Worm (Caenorhabditis elegans): Measurements from ENCODE around the gene spex-3.

Gene spex-3

ce11 chrIII:1718800-1719199 lies 16.6 kb upstream of the spex-3 start:
- TF ChIP-seq pqm-1 (tag; optimal IDR thresholded peaks at IDR 0.05) (no peak), lim-7 (GFP tag; IDR thresholded peaks at IDR 0.05) (no peak), T20F7.1 (GFP tag; optimal IDR thresholded peaks at IDR 0.05) (no peak), Y48G9A.11 (GFP tag; IDR thresholded peaks at IDR 0.05) (no peak), set-16 (GFP tag; IDR thresholded peaks at IDR 0.05) (no peak), ztf-11 (tag; optimal IDR thresholded peaks at IDR 0.05) (no peak), snpc-1.2 (GFP tag; IDR thresholded peaks at IDR 0.05) (no peak), daf-19 (GFP tag; conservative IDR thresholded peaks at IDR 0.05) (no peak), mxl-2 (GFP tag; conservative IDR thresholded peaks at IDR 0.05) (no peak), tag-97 (GFP tag; IDR thresholded peaks at IDR 0.05) (no peak), lin-39 (tag; optimal IDR thresholded peaks at IDR 0.05) (no peak), nhr-48 (tag; optimal IDR thresholded peaks at IDR 0.05) (no peak), ceh-32 (tag; optimal IDR thresholded peaks at IDR 0.05; ENCODE audit: poor library complexity) (no peak), spr-3 (GFP tag; optimal IDR thresholded peaks at IDR 0.05) (no peak), lin-13 (GFP tag; optimal IDR thresholded peaks at IDR 0.05) (no peak), zip-11 (GFP tag; IDR thresholded peaks at IDR 0.05) (no peak), spr-1 (tag; optimal IDR thresholded peaks at IDR 0.05) (no peak), F49E8.2 (tag; optimal IDR thresholded peaks at IDR 0.05; ENCODE audit: borderline replicate concordance) (no peak)

- TF ChIP-seq duxl-1 (tag; optimal IDR thresholded peaks at IDR 0.05; ENCODE audit: poor library complexity) (no peak), unc-62 (GFP tag; optimal IDR thresholded peaks at IDR 0.05 in 1 of 2) (peak in 1 of 2 experiments; percentile 95), unc-62 (tag; optimal IDR thresholded peaks at IDR 0.05) (no peak), aly-2 (tag; optimal IDR thresholded peaks at IDR 0.05) (no peak), ceh-62 (tag; optimal IDR thresholded peaks at IDR 0.05) (no peak), lin-13 (GFP tag; optimal IDR thresholded peaks at IDR 0.05) (no peak), ceh-20 (GFP tag; IDR thresholded peaks at IDR 0.05) (no peak)
These were observed 15.5 kb upstream of the spex-3 start for ce11 chrIII:1717772-1718171.

- TF ChIP-seq nhr-102 (tag; optimal IDR thresholded peaks at IDR 0.05) (no peak), mdt-29 (GFP tag; IDR thresholded peaks at IDR 0.05) (no peak), mxl-2 (GFP tag; conservative IDR thresholded peaks at IDR 0.05) (no peak), ceh-28 (tag; optimal IDR thresholded peaks at IDR 0.05) (no peak), ceh-44 (GFP tag; IDR thresholded peaks at IDR 0.05) (no peak), unc-62 (GFP tag; optimal IDR thresholded peaks at IDR 0.05 in 1 of 2) (peak in 1 of 2 experiments; percentile 65), unc-62 (tag; optimal IDR thresholded peaks at IDR 0.05) (no peak)
These were observed 11.9 kb upstream of the spex-3 start for ce11 chrIII:1713991-1714611.

ce11 chrIII:1707218-1707617 lies 5.0 kb upstream of the spex-3 start:
- TF ChIP-seq dmd-6 (GFP tag; IDR thresholded peaks at IDR 0.05) (peak; percentile 8; the same call in 1 of the 2 replicates), T26A8.4 (GFP tag; IDR thresholded peaks at IDR 0.05) (0 out of 2 replicates have a peak, but pooled peaks have one; percentile 22), D1046.2 (GFP tag; IDR thresholded peaks at IDR 0.05) (0 out of 2 replicates have a peak, but pooled peaks have one; percentile 66), lim-7 (GFP tag; IDR thresholded peaks at IDR 0.05) (peak; percentile 58; the same call in 1 of the 2 replicates), egl-43 (GFP tag; IDR thresholded peaks at IDR 0.05) (peak; percentile 83), ceh-44 (GFP tag; IDR thresholded peaks at IDR 0.05) (0 out of 2 replicates have a peak, but pooled peaks have one; percentile 51), lin-38 (GFP tag; IDR thresholded peaks at IDR 0.05) (peak; percentile 67), dmd-8 (GFP tag; IDR thresholded peaks at IDR 0.05) (peak; percentile 76; the same call in 1 of the 2 replicates), lin-29 (GFP tag; IDR thresholded peaks at IDR 0.05) (peak; percentile 40; the same call in 1 of the 2 replicates), F26F4.8 (GFP tag; conservative IDR thresholded peaks at IDR 0.05) (0 out of 2 replicates have a peak, but pooled peaks have one; percentile 61), madf-5 (GFP tag; IDR thresholded peaks at IDR 0.05) (peak in 1 of 2 experiments; percentile 72; a peak in 1 of 4 replicates), snpc-1.2 (GFP tag; IDR thresholded peaks at IDR 0.05) (peak; percentile 66; the same call in 1 of the 2 replicates), nhr-41 (GFP tag; IDR thresholded peaks at IDR 0.05) (peak; percentile 40; the same call in 1 of the 2 replicates), arid-1 (GFP tag; conservative IDR thresholded peaks at IDR 0.05) (peak; percentile 16), Y48G9A.11 (GFP tag; IDR thresholded peaks at IDR 0.05) (peak; percentile 53; the same call in 1 of the 2 replicates), set-16 (GFP tag; IDR thresholded peaks at IDR 0.05) (peak; percentile 44; the same call in 1 of the 2 replicates), F44E2.7 (GFP tag; IDR thresholded peaks at IDR 0.05) (0 out of 2 replicates have a peak, but pooled peaks have one; percentile 26)

All from whole organism, L4 larva.